Fruit fly (Drosophila melanogaster) whole organism, embryonic: ENCODE results near the gene Irk1.

Source experiments
- CG10431 ChIP-seq: fragments of 200-800 bp; sonication (Bioruptor generic); optimal IDR thresholded peaks from 3 replicates; lab custom pipeline; 2018; ENCODE audit warnings: missing biosample characterization, mild to moderate bottlenecking, missing genetic modification characterization
- CG12219 ChIP-seq: fragments of 200-800 bp; sonication (Bioruptor generic); optimal IDR thresholded peaks from 3 replicates; lab custom pipeline; 2018; ENCODE audit warnings: missing biosample characterization, mild to moderate bottlenecking, missing genetic modification characterization
- CG12391 ChIP-seq: fragments of 200-800 bp; sonication (Bioruptor generic); optimal IDR thresholded peaks from 3 replicates; lab custom pipeline; 2018; ENCODE audit warnings: missing biosample characterization, mild to moderate bottlenecking, missing genetic modification characterization, moderate library complexity
- CG13123 ChIP-seq: fragments of 200-800 bp; sonication (Bioruptor generic); optimal IDR thresholded peaks from 2 replicates; lab custom pipeline; 2016; ENCODE audit warnings: missing biosample characterization, missing genetic modification characterization
- CG13287 ChIP-seq: fragments of 200-800 bp; sonication (Bioruptor generic); IDR thresholded peaks from 2 replicates; pipeline ENCODE4 v1.3.6; 2022; ENCODE audit warnings: missing biosample characterization, missing genetic modification characterization; ENCODE audit not compliant: partially characterized antibody
- CG14860 ChIP-seq: fragments of 200-800 bp; sonication (Bioruptor generic); IDR thresholded peaks from 3 replicates; pipeline ENCODE4 v1.3.6; 2022; ENCODE audit warnings: missing biosample characterization, missing genetic modification characterization; ENCODE audit not compliant: partially characterized antibody
- CG1529 ChIP-seq: fragments of 200-800 bp; sonication (Bioruptor generic); optimal IDR thresholded peaks from 3 replicates; lab custom pipeline; 2018; ENCODE audit warnings: missing biosample characterization, missing genetic modification characterization
- CG15601 ChIP-seq: fragments of 200-800 bp; sonication (Bioruptor generic); optimal IDR thresholded peaks from 3 replicates; lab custom pipeline; 2019; ENCODE audit warnings: missing biosample characterization, mild to moderate bottlenecking, missing genetic modification characterization, moderate library complexity
- CG17802 ChIP-seq: fragments of 200-800 bp; sonication (Bioruptor generic); optimal IDR thresholded peaks from 2 replicates; lab custom pipeline; 2018; ENCODE audit warnings: missing biosample characterization, mild to moderate bottlenecking, missing genetic modification characterization, moderate library complexity
- CG2712 ChIP-seq: fragments of 200-800 bp; optimal IDR thresholded peaks from 3 replicates; lab custom pipeline; 2019; ENCODE audit warnings: missing biosample characterization, mild to moderate bottlenecking, missing genetic modification characterization, moderate library complexity
- CG2875 ChIP-seq: fragments of 200-800 bp; sonication (Bioruptor generic); optimal IDR thresholded peaks from 2 replicates; lab custom pipeline; 2017; ENCODE audit warnings: missing biosample characterization, mild to moderate bottlenecking, missing genetic modification characterization, missing genetic modification reagents
- CG31441 ChIP-seq: fragments of 200-800 bp; sonication (Bioruptor generic); IDR thresholded peaks from 2 replicates; pipeline ENCODE4 v1.3.6; 2022; ENCODE audit warnings: missing biosample characterization, missing genetic modification characterization
- CG32767 ChIP-seq: fragments of 200-800 bp; sonication (Bioruptor generic); IDR thresholded peaks from 2 replicates; pipeline ENCODE4 v1.3.6; 2022; ENCODE audit warnings: missing biosample characterization, missing genetic modification characterization
- CG4617 ChIP-seq: fragments of 200-800 bp; sonication (Bioruptor generic); optimal IDR thresholded peaks from 3 replicates; lab custom pipeline; 2016; ENCODE audit warnings: missing biosample characterization, missing genetic modification characterization, borderline replicate concordance
- CG4820 ChIP-seq: fragments of 200-800 bp; sonication (Bioruptor generic); optimal IDR thresholded peaks from 3 replicates; lab custom pipeline; 2016; ENCODE audit warnings: missing biosample characterization, missing genetic modification characterization
- CG5953 ChIP-seq: fragments of 200-800 bp; sonication (Bioruptor generic); IDR thresholded peaks from 2 replicates; pipeline ENCODE4 v1.3.6; 2022; ENCODE audit warnings: missing biosample characterization, missing genetic modification characterization
- CG6689 ChIP-seq: fragments of 200-800 bp; sonication (Bioruptor generic); IDR thresholded peaks from 2 replicates; pipeline ENCODE4 v1.3.6; 2022; ENCODE audit warnings: missing biosample characterization, missing genetic modification characterization
- CG7839 ChIP-seq: fragments of 200-800 bp; sonication (Bioruptor generic); optimal IDR thresholded peaks from 3 replicates; lab custom pipeline; 2018; ENCODE audit warnings: missing biosample characterization, mild to moderate bottlenecking, missing genetic modification characterization, moderate library complexity
- CG8388 ChIP-seq: fragments of 200-800 bp; sonication (Bioruptor generic); optimal IDR thresholded peaks from 2 replicates; lab custom pipeline; 2019; ENCODE audit warnings: missing biosample characterization, mild to moderate bottlenecking, missing genetic modification characterization, moderate library complexity
- CG9727 ChIP-seq: fragments of 200-800 bp; sonication (Bioruptor generic); optimal IDR thresholded peaks from 3 replicates; lab custom pipeline; 2017; ENCODE audit warnings: missing biosample characterization, mild to moderate bottlenecking, missing genetic modification characterization
- CG9876 ChIP-seq: fragments of 200-800 bp; sonication (Bioruptor generic); optimal IDR thresholded peaks from 2 replicates; lab custom pipeline; 2016; ENCODE audit warnings: missing biosample characterization, missing genetic modification characterization
- D ChIP-seq, 2 experiments: fragments of 200-800 bp in 1 of 2; fragments of >200 bp in 1 of 2; sonication (Bioruptor generic) in 1 of 2; optimal IDR thresholded peaks; 2 replicates in 1 of 2; 3 replicates in 1 of 2; lab custom pipeline; 2017; ENCODE audit warnings: mild to moderate bottlenecking in 1 of 2, missing biosample characterization in 1 of 2, missing genetic modification characterization in 1 of 2, missing genetic modification reagents in 1 of 2
- Doc3 ChIP-seq: fragments of 200-800 bp; sonication (Bioruptor generic); IDR thresholded peaks from 3 replicates; pipeline ENCODE4 v1.3.6; 2022; ENCODE audit warnings: missing biosample characterization, missing genetic modification characterization; ENCODE audit not compliant: partially characterized antibody
- Gsc ChIP-seq: fragments of 200-800 bp; sonication (Bioruptor generic); IDR thresholded peaks from 2 replicates; pipeline ENCODE4 v1.3.6; 2022; ENCODE audit warnings: missing biosample characterization, missing genetic modification characterization
- Kr ChIP-seq: fragments of 200-800 bp; sonication (Bioruptor generic); optimal IDR thresholded peaks from 2 replicates; lab custom pipeline; 2017; ENCODE audit warnings: missing biosample characterization, mild to moderate bottlenecking, missing genetic modification characterization
- MTF-1 ChIP-seq: fragments of 200-800 bp; sonication (Bioruptor generic); optimal IDR thresholded peaks from 2 replicates; lab custom pipeline; 2018; ENCODE audit warnings: missing biosample characterization, mild to moderate bottlenecking, missing genetic modification characterization, borderline replicate concordance
- Mad ChIP-seq: fragments of 200-800 bp; sonication (Bioruptor generic); optimal IDR thresholded peaks from 2 replicates; lab custom pipeline; 2016; ENCODE audit warnings: missing biosample characterization, missing genetic modification characterization
- Max ChIP-seq: fragments of 200-800 bp; sonication (Bioruptor generic); optimal IDR thresholded peaks from 2 replicates; lab custom pipeline; 2016; ENCODE audit warnings: missing biosample characterization, mild to moderate bottlenecking, missing genetic modification characterization
- Oli ChIP-seq: fragments of 200-800 bp; sonication (Bioruptor generic); optimal IDR thresholded peaks from 2 replicates; lab custom pipeline; 2018; ENCODE audit warnings: missing biosample characterization, mild to moderate bottlenecking, missing genetic modification characterization, moderate library complexity
- PHDP ChIP-seq: fragments of 200-800 bp; sonication (Bioruptor generic); optimal IDR thresholded peaks from 3 replicates; lab custom pipeline; 2018; ENCODE audit warnings: missing biosample characterization, mild to moderate bottlenecking, missing genetic modification characterization, moderate library complexity
- Sox102F ChIP-seq: fragments of 200-800 bp; sonication (Bioruptor generic); optimal IDR thresholded peaks from 2 replicates; lab custom pipeline; 2018; ENCODE audit warnings: missing biosample characterization, mild to moderate bottlenecking, missing genetic modification characterization, moderate library complexity
- Sry-δ ChIP-seq: fragments of 200-800 bp; sonication (Bioruptor generic); optimal IDR thresholded peaks from 2 replicates; lab custom pipeline; 2016; ENCODE audit warnings: missing biosample characterization, missing genetic modification characterization
- TFAM ChIP-seq: fragments of 200-800 bp; sonication (Bioruptor generic); optimal IDR thresholded peaks from 2 replicates; lab custom pipeline; 2017; ENCODE audit warnings: missing biosample characterization, missing genetic modification characterization, inconsistent platforms
- Vsx1 ChIP-seq: fragments of 200-800 bp; sonication (Bioruptor generic); optimal IDR thresholded peaks from 2 replicates; lab custom pipeline; 2017; ENCODE audit warnings: missing biosample characterization, mild to moderate bottlenecking, missing genetic modification characterization, missing genetic modification reagents
- YL-1 ChIP-seq: fragments of 200-800 bp; sonication (Bioruptor generic); optimal IDR thresholded peaks from 3 replicates; lab custom pipeline; 2017; ENCODE audit warnings: missing biosample characterization, mild to moderate bottlenecking, missing genetic modification characterization
- chif ChIP-seq, 2 experiments: fragments of 200-800 bp; sonication (Bioruptor generic); optimal IDR thresholded peaks; 3 replicates each; lab custom pipeline; 2016; ENCODE audit warnings: missing biosample characterization in 2 of 2, missing genetic modification characterization in 2 of 2
- chm ChIP-seq: fragments of 200-800 bp; sonication (Bioruptor generic); IDR thresholded peaks from 2 replicates; pipeline ENCODE4 v1.3.6; 2022; ENCODE audit warnings: missing biosample characterization, missing genetic modification characterization
- crp ChIP-seq, 2 experiments: fragments of 200-800 bp; sonication (Bioruptor generic); optimal IDR thresholded peaks; 2 replicates in 1 of 2; 3 replicates in 1 of 2; lab custom pipeline; 2017; ENCODE audit warnings: missing biosample characterization in 2 of 2, missing genetic modification characterization in 2 of 2, mild to moderate bottlenecking in 1 of 2, moderate library complexity in 1 of 2
- da ChIP-seq: fragments of 200-800 bp; sonication (Bioruptor generic); optimal IDR thresholded peaks from 2 replicates; lab custom pipeline; 2016; ENCODE audit warnings: missing biosample characterization, missing genetic modification characterization
- dati ChIP-seq: fragments of 200-800 bp; sonication (Bioruptor generic); IDR thresholded peaks from 2 replicates; pipeline ENCODE4 v1.3.6; 2022; ENCODE audit warnings: missing biosample characterization, missing genetic modification characterization
- eve ChIP-seq, 2 experiments: fragments of >200 bp; optimal IDR thresholded peaks; 2 replicates each; lab custom pipeline; 2017; ENCODE audit warnings: missing biosample characterization in 2 of 2, missing genetic modification characterization in 2 of 2
- gsb ChIP-seq: fragments of 200-800 bp; sonication (Bioruptor generic); IDR thresholded peaks from 2 replicates; pipeline ENCODE4 v1.3.6; 2022; ENCODE audit warnings: missing biosample characterization, missing genetic modification characterization
- gsb-n ChIP-seq: fragments of 200-800 bp; sonication (Bioruptor generic); optimal IDR thresholded peaks from 3 replicates; lab custom pipeline; 2018; ENCODE audit warnings: missing biosample characterization, mild to moderate bottlenecking, missing genetic modification characterization
- klu ChIP-seq: fragments of 200-800 bp; sonication (Bioruptor generic); IDR thresholded peaks from 2 replicates; pipeline ENCODE4 v1.3.6; 2022; ENCODE audit warnings: missing biosample characterization, missing genetic modification characterization
- repo ChIP-seq: fragments of 200-800 bp; sonication (Bioruptor generic); optimal IDR thresholded peaks from 2 replicates; lab custom pipeline; 2016; ENCODE audit warnings: missing biosample characterization, missing genetic modification characterization
- tin ChIP-seq: fragments of 200-800 bp; sonication (Bioruptor generic); optimal IDR thresholded peaks from 3 replicates; lab custom pipeline; 2016; ENCODE audit warnings: missing biosample characterization, missing genetic modification characterization
- trem ChIP-seq: fragments of 200-800 bp; optimal IDR thresholded peaks from 3 replicates; lab custom pipeline; 2019; ENCODE audit warnings: missing biosample characterization, mild to moderate bottlenecking, missing genetic modification characterization, moderate library complexity
- unc-4 ChIP-seq: fragments of 200-800 bp; sonication (Bioruptor generic); IDR thresholded peaks from 2 replicates; pipeline ENCODE4 v1.3.6; 2022; ENCODE audit warnings: missing biosample characterization, missing genetic modification characterization; ENCODE audit not compliant: partially characterized antibody
- vfl ChIP-seq: fragments of 200-800 bp; sonication (Bioruptor generic); optimal IDR thresholded peaks from 2 replicates; lab custom pipeline; 2016; ENCODE audit warnings: missing biosample characterization, missing genetic modification characterization
- vnd ChIP-seq: fragments of 200-800 bp; sonication (Bioruptor generic); IDR thresholded peaks from 3 replicates; pipeline ENCODE4 v1.3.6; 2022; ENCODE audit warnings: missing biosample characterization, missing genetic modification characterization; ENCODE audit not compliant: partially characterized antibody

Irk1 gene

DNA sequence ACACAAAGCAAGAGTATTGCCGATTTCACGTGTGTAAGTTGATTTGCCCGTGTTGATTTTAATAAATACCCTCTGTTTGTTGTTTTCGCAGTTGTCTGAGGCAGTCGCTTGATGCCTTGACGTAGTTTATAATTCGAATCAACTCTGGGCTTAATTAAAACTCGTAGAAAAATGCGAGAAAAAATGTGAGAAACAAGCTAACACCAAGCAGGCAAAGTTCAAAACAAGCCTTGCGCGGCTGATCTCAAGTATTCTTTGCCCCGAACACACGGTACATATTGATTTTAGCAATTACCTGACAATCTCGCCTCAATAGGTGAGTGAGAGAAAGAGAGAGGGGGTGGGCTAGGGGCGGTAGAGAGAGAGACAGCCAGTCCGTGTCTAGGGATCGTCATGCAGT is 57.1 kb downstream of the Irk1 start (continued):
- TF ChIP-seq chm (GFP tag; lab: Robert Waterston, UW), result no peak
- TF ChIP-seq CG8388 (GFP tag; lab: Kevin White, UChicago), result no peak
- TF ChIP-seq Kr (GFP tag; lab: Kevin White, UChicago), result no peak
- peak; percentile 35 for TF ChIP-seq repo (GFP tag; lab: Kevin White, UChicago)
- TF ChIP-seq CG4820 (GFP tag; lab: Kevin White, UChicago), result no peak
- no peak for TF ChIP-seq klu (GFP tag; lab: Robert Waterston, UW)
- TF ChIP-seq CG17802 (tag; lab: Kevin White, UChicago), result no peak
- TF ChIP-seq CG2875 (GFP tag; lab: Kevin White, UChicago), result no peak
- TF ChIP-seq CG4617 (GFP tag; lab: Kevin White, UChicago), result no peak
- no peak for TF ChIP-seq vnd (GFP tag; lab: Robert Waterston, UW)
- no peak for TF ChIP-seq gsb-n
- no peak for TF ChIP-seq Sry-δ (GFP tag; lab: Kevin White, UChicago)
- no peak for TF ChIP-seq Doc3 (GFP tag; lab: Robert Waterston, UW)
- TF ChIP-seq CG31441 (GFP tag; lab: Robert Waterston, UW), result no peak
- peak; percentile 47 for TF ChIP-seq PHDP
- TF ChIP-seq D (optimal IDR thresholded peaks at IDR 0.05; lab: Kevin White, UChicago), result no peak
- no peak for TF ChIP-seq D (GFP tag; optimal IDR thresholded peaks at IDR 0.05; lab: Kevin White, UChicago)
- no peak for TF ChIP-seq Gsc (GFP tag; lab: Robert Waterston, UW)
- no peak for TF ChIP-seq dati
- peak; percentile 9 for TF ChIP-seq CG15601
- TF ChIP-seq YL-1 (GFP tag; lab: Kevin White, UChicago), result no peak
- TF ChIP-seq CG13123 (GFP tag; lab: Kevin White, UChicago), result no peak
- TF ChIP-seq trem (tag; lab: Kevin White, UChicago), result no peak
- no peak for TF ChIP-seq eve (GFP tag; optimal IDR thresholded peaks at IDR 0.05; lab: Kevin White, UChicago)
- TF ChIP-seq CG12391 (tag; lab: Kevin White, UChicago), result no peak
- no peak for TF ChIP-seq CG10431 (GFP tag; lab: Kevin White, UChicago)
- no peak for TF ChIP-seq CG1529 (GFP tag; lab: Kevin White, UChicago)
- no peak for TF ChIP-seq vfl (GFP tag; lab: Kevin White, UChicago)
- no peak for TF ChIP-seq CG2712
- TF ChIP-seq tin (GFP tag; lab: Kevin White, UChicago), result no peak
- TF ChIP-seq CG13287 (GFP tag; lab: Robert Waterston, UW), result no peak
- no peak for TF ChIP-seq TFAM
- TF ChIP-seq Mad (GFP tag; lab: Kevin White, UChicago), result peak; percentile 4
- no peak for TF ChIP-seq gsb (GFP tag; lab: Robert Waterston, UW)
- TF ChIP-seq CG9727 (GFP tag; lab: Kevin White, UChicago), result peak; percentile 34
- TF ChIP-seq Oli (tag; lab: Kevin White, UChicago), result peak; percentile 3
- TF ChIP-seq CG6689 (GFP tag; lab: Robert Waterston, UW), result no peak
- TF ChIP-seq CG14860, result no peak
- peak; percentile 19 for TF ChIP-seq CG7839 (tag; lab: Kevin White, UChicago)
- TF ChIP-seq crp (GFP tag; optimal IDR thresholded peaks at IDR 0.05; lab: Kevin White, UChicago), result no peak
- no peak for TF ChIP-seq da (GFP tag; lab: Kevin White, UChicago)
- TF ChIP-seq chif (GFP tag; optimal IDR thresholded peaks at IDR 0.05; lab: Kevin White, UChicago), result no peak
- TF ChIP-seq CG9876 (GFP tag; lab: Kevin White, UChicago), result no peak
- peak; percentile 1 for TF ChIP-seq Max (GFP tag; lab: Kevin White, UChicago)
- TF ChIP-seq CG32767 (GFP tag; lab: Robert Waterston, UW), result no peak
- no peak for TF ChIP-seq Vsx1
- no peak for TF ChIP-seq Sox102F (GFP tag; lab: Kevin White, UChicago)
- no peak for TF ChIP-seq CG5953 (GFP tag; lab: Robert Waterston, UW)
- no peak for TF ChIP-seq unc-4 (GFP tag; lab: Robert Waterston, UW)
- no peak for TF ChIP-seq CG12219 (GFP tag; lab: Kevin White, UChicago)
- peak; percentile 26 for TF ChIP-seq MTF-1
